Fruit fly (Drosophila melanogaster) whole organism, adult: Measurements from ENCODE around the gene CG14194.

Experiments
- CG11617 ChIP-seq: fragments of 200-800 bp; sonication (Bioruptor generic); optimal IDR thresholded peaks from 2 replicates; lab custom pipeline; 2017; ENCODE audit warnings: mild to moderate bottlenecking, missing biosample characterization, missing genetic modification reagents, missing genetic modification characterization
- CG12768 ChIP-seq: fragments of 200-800 bp; sonication (Bioruptor generic); optimal IDR thresholded peaks from 2 replicates; lab custom pipeline; 2017; ENCODE audit warnings: missing biosample characterization, missing genetic modification characterization, mild to moderate bottlenecking, moderate library complexity, missing genetic modification reagents
- CG14711 ChIP-seq: fragments of 200-800 bp; sonication (Bioruptor generic); optimal IDR thresholded peaks from 2 replicates; lab custom pipeline; 2018; ENCODE audit warnings: missing biosample characterization, mild to moderate bottlenecking, missing genetic modification characterization, moderate library complexity
- CG1620 ChIP-seq: fragments of 200-800 bp; sonication (Bioruptor generic); optimal IDR thresholded peaks from 2 replicates; lab custom pipeline; 2016; ENCODE audit warnings: missing biosample characterization, missing genetic modification characterization
- CG33017 ChIP-seq: fragments of 200-800 bp; sonication (Bioruptor generic); optimal IDR thresholded peaks from 2 replicates; lab custom pipeline; 2018; ENCODE audit warnings: missing biosample characterization, mild to moderate bottlenecking, missing genetic modification characterization, moderate library complexity
- CG5204 ChIP-seq: fragments of 200-800 bp; sonication (Bioruptor generic); optimal IDR thresholded peaks from 2 replicates; lab custom pipeline; 2016; ENCODE audit warnings: missing biosample characterization, missing genetic modification characterization
- CG7045 ChIP-seq: fragments of 200-800 bp; sonication (Bioruptor generic); optimal IDR thresholded peaks from 2 replicates; lab custom pipeline; 2017; ENCODE audit warnings: missing biosample characterization, mild to moderate bottlenecking, missing genetic modification characterization
- CG7101 ChIP-seq: fragments of 200-800 bp; sonication (Bioruptor generic); optimal IDR thresholded peaks from 2 replicates; lab custom pipeline; 2018; ENCODE audit warnings: missing biosample characterization, mild to moderate bottlenecking, missing genetic modification characterization, moderate library complexity
- Clk ChIP-seq: fragments of 200-800 bp; sonication (Bioruptor generic); optimal IDR thresholded peaks from 2 replicates; lab custom pipeline; 2017; ENCODE audit warnings: missing biosample characterization, missing genetic modification characterization
- Crg-1 ChIP-seq: fragments of 200-800 bp; sonication (Bioruptor generic); optimal IDR thresholded peaks from 2 replicates; lab custom pipeline; 2016; ENCODE audit warnings: missing biosample characterization, missing genetic modification characterization
- Hr96 ChIP-seq: fragments of 200-800 bp; sonication (Bioruptor generic); optimal IDR thresholded peaks from 2 replicates; lab custom pipeline; 2016; ENCODE audit warnings: missing biosample characterization, missing genetic modification characterization
- Mnt ChIP-seq: fragments of 200-800 bp; sonication (Bioruptor generic); optimal IDR thresholded peaks from 2 replicates; lab custom pipeline; 2016; ENCODE audit warnings: missing biosample characterization, mild to moderate bottlenecking, missing genetic modification characterization
- bab1 ChIP-seq: fragments of 200-800 bp; sonication (Bioruptor generic); optimal IDR thresholded peaks from 3 replicates; lab custom pipeline; 2019; ENCODE audit warnings: missing biosample characterization, mild to moderate bottlenecking, missing genetic modification characterization, moderate library complexity
- cic ChIP-seq: fragments of 200-800 bp; sonication (Bioruptor generic); optimal IDR thresholded peaks from 2 replicates; lab custom pipeline; 2017; ENCODE audit warnings: missing biosample characterization, mild to moderate bottlenecking, missing genetic modification characterization, moderate library complexity
- cnc ChIP-seq, 2 experiments: fragments of >200 bp; optimal IDR thresholded peaks; 2 replicates each; lab custom pipeline; 2017
- kay ChIP-seq: fragments of 200-800 bp; sonication (Bioruptor generic); peaks from one replicate; lab custom pipeline; 2016; ENCODE audit warnings: missing biosample characterization, missing genetic modification characterization, borderline replicate concordance
- ovo ChIP-seq: fragments of 200-800 bp; sonication (Bioruptor generic); optimal IDR thresholded peaks from 2 replicates; lab custom pipeline; 2016; ENCODE audit warnings: missing biosample characterization, missing genetic modification characterization
- pad ChIP-seq: fragments of 200-800 bp; sonication (Bioruptor generic); optimal IDR thresholded peaks from 3 replicates; lab custom pipeline; 2017; ENCODE audit warnings: missing biosample characterization, missing genetic modification characterization, mild to moderate bottlenecking, moderate library complexity, missing genetic modification reagents
- tj ChIP-seq: fragments of 200-800 bp; sonication (Bioruptor generic); optimal IDR thresholded peaks from 3 replicates; lab custom pipeline; 2017; ENCODE audit warnings: missing biosample characterization, mild to moderate bottlenecking, missing genetic modification characterization, moderate library complexity
- toe ChIP-seq: fragments of 200-800 bp; sonication (Bioruptor generic); optimal IDR thresholded peaks from 2 replicates; lab custom pipeline; 2016; ENCODE audit warnings: missing biosample characterization, missing genetic modification characterization

The CG14194 gene

DNA sequence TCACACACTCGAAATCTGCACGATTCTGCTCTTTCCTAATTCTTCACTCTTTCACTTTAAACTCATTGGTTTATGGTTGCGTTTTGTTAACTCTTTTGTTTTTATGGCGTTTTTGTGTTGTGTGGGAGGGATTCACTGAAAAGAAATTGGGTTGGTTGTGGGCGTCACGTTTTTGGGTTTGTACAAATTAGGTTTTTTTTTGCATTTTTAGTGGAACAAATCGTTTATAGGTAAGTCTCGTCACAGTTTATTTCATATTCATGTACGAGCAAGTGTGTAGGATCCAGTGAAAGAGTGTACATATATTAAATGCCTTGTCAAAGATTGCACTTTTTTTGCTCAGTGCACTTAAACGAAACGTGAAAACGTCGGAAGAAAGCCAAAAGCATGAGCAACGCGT is 28.6 kb upstream of the CG14194 start:
- TF ChIP-seq toe (GFP tag; lab: Kevin White, UChicago) (no peak), CG1620 (GFP tag; lab: Kevin White, UChicago) (no peak), CG33017 (no peak), kay (GFP tag; lab: Kevin White, UChicago) (no peak), cnc (optimal IDR thresholded peaks at IDR 0.05; lab: Kevin White, UChicago) (no peak), CG7101 (tag; lab: Kevin White, UChicago) (no peak), cic (GFP tag; lab: Kevin White, UChicago) (no peak)

DNA sequence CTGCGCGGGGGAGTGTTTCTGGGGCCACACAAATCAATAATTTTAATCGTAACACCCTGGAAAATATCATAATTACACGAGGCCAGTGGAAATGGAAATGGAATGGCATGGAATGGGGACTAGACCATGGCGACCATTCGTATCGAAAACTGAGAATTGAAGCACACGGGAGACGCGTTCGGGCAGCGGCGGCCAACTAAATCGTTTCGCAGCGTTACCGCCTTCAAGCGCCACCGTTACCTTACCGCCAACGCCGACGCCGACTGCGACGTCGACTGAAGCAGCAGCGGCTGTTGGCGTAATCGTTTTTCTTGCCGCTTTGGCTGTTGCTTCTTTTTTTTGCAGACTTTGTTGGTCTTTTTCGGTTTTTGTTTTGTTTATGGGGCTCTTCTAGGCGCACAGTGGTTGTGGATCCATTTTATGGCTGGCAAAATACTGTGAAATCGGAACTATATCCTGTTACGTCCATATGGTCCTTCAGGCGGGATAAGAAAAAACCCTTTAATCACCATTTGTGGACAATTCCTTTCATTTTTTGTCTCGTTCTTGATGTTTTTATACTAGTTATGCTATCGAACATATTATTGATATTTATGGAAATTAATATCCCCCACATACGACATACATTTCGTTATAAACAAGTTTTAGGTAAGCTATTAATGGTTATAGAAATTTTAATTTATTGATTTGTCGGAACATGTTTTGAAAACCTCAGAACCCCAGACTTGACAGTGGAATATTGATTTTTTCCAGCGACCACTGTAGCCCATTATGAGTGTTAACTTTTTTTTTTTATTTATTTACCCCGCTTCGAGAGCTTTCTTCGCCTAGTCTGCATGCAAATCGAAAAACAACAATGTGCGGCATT is 28.0 kb upstream of the CG14194 start:
- TF ChIP-seq CG7045 (GFP tag; lab: Kevin White, UChicago) = no peak
- peak; percentile 53 for TF ChIP-seq tj (GFP tag; lab: Kevin White, UChicago)
- no peak for TF ChIP-seq Crg-1 (GFP tag; lab: Kevin White, UChicago)
- TF ChIP-seq cnc (optimal IDR thresholded peaks at IDR 0.05; lab: Kevin White, UChicago) = no peak
- TF ChIP-seq Hr96 (GFP tag; lab: Kevin White, UChicago) = no peak
- TF ChIP-seq ovo = peak; percentile 20
- peak; percentile 3 for TF ChIP-seq Mnt (GFP tag; lab: Kevin White, UChicago)
- no peak for TF ChIP-seq CG12768 (GFP tag; lab: Kevin White, UChicago)
- TF ChIP-seq pad (GFP tag; lab: Kevin White, UChicago) = no peak
- no peak for TF ChIP-seq CG14711 (tag; lab: Kevin White, UChicago)

DNA sequence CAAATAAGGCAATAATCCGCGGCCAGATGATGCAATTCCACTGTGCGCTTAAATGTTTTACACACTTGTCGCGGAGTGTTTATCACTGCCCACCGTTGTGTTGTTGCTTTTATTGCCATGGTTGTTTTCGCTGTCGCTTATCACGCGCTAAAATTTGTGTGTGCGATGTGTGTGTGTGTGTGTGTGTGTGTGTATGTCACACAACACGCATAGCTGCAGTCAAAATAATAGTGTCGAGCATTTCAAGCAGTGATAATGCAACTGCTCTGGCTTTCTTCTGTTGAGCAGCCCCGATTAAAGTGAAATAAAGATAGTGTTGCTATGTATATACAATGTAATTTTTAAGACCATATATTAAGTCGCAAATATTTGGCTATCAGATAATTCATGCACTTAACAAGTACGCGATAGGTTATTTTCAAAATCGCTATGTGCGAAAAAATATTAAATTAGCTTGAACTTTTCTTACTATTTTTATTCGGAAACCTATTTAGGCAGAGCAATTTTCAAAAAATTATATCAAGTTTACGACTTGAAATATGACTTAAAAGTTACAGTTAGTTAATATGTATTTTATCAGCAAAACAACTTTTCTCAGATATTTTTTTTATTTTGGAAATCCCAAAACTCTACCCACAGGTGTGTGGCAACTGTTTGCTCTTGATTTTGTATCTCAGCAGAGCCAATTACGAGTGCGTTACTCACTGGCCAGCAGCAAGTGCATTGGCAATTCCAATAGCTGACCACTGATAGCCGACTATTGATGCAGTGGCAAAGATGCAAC is 27.0 kb upstream of the CG14194 start:
- TF ChIP-seq Hr96 (GFP tag; lab: Kevin White, UChicago) (peak; percentile 25), CG7101 (tag; lab: Kevin White, UChicago) (peak; percentile 41), pad (GFP tag; lab: Kevin White, UChicago) (peak; percentile 20), kay (GFP tag; lab: Kevin White, UChicago) (peak; percentile 85), CG7045 (GFP tag; lab: Kevin White, UChicago) (peak; percentile 11), Mnt (GFP tag; lab: Kevin White, UChicago) (no peak), CG14711 (tag; lab: Kevin White, UChicago) (peak; percentile 18), bab1 (peak; percentile 28), CG1620 (GFP tag; lab: Kevin White, UChicago) (no peak), CG5204 (GFP tag; lab: Kevin White, UChicago) (peak; percentile 50), CG11617 (peak; percentile 6), tj (GFP tag; lab: Kevin White, UChicago) (no peak)

DNA sequence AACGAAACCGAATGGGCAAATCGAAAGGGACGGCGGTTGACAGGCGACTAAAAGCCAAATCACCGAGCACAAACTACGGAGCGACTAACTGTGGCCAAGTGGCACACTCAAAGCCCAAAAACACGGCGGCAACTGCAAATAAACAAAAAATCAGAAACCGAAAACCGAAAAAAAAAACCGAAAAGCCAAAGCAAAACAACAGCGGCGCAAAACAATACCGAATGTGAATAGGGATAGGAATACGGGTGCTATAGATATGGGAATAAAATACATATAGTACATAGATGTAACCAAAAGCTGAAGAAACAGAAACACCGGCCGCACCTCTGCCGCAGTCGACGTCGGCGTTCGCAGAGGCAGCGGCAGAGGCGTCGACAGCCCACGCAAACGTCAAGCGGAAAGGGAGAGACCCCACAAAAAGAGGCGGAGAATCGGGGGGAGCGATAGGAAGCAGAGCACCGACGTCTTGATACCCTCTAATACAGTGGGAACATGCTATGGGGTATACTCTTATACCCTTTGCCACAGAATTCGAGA is 26.3 kb upstream of the CG14194 start, which contains the start of gene RhoGAP18B:
Gene RhoGAP18B (minus strand): TSS at position 51 of the 537 bp plus-strand sequence.
- no peak for TF ChIP-seq CG11617
- TF ChIP-seq pad (GFP tag; lab: Kevin White, UChicago) = no peak
- no peak for TF ChIP-seq kay (GFP tag; lab: Kevin White, UChicago)
- TF ChIP-seq CG14711 (tag; lab: Kevin White, UChicago) = no peak
- TF ChIP-seq tj (GFP tag; lab: Kevin White, UChicago) = no peak
- TF ChIP-seq cnc (optimal IDR thresholded peaks at IDR 0.05; lab: Kevin White, UChicago) = no peak
- TF ChIP-seq Clk = no peak
- TF ChIP-seq CG7045 (GFP tag; lab: Kevin White, UChicago) = no peak
- TF ChIP-seq CG7101 (tag; lab: Kevin White, UChicago) = no peak
- TF ChIP-seq ovo = no peak
- TF ChIP-seq CG33017 = no peak

DNA sequence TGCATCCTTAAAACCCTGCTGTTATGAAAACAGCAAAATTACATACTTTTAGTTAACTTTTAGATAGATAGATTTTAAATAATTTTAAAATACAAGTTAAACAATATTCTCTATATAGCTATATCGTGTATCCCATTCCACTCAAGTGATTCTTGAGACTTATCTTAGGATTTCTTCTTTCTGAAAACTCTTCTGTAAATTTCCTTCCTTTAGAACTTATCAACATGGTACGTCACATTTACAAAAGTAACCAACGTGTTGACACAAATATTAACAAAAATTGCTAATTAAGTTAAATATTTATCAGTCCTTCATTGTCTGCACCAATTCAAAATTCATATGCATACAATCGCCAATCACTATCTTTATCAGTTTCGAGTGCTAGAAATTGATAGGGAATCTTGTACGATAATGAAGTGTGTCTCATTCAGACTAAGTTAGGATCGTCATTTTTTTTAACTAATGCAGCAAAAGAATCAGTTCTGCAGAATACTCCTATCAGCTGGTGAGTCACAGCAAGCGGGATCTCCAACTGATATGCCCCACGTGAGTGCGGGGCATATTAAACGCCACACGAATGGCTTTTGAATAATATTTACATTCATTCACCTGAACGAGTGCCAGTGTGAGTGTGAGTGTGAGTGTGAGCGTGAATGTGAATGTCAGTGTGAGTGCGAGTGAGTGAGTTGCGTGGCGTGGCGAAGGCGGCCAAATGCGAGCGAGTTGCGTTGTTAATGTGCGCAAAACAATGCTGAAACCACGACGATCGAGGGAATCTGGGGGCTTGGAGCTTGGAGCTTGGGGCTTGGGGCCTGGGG is 25.6 kb upstream of the CG14194 start:
- no peak for TF ChIP-seq pad (GFP tag; lab: Kevin White, UChicago)
- TF ChIP-seq cnc (optimal IDR thresholded peaks at IDR 0.05; lab: Kevin White, UChicago) = no peak
- no peak for TF ChIP-seq bab1
- TF ChIP-seq CG33017 = no peak
- peak; percentile 83 for TF ChIP-seq cic (GFP tag; lab: Kevin White, UChicago)
- no peak for TF ChIP-seq CG7101 (tag; lab: Kevin White, UChicago)
- TF ChIP-seq Crg-1 (GFP tag; lab: Kevin White, UChicago) = no peak
- TF ChIP-seq Mnt (GFP tag; lab: Kevin White, UChicago) = peak; percentile 73
- TF ChIP-seq tj (GFP tag; lab: Kevin White, UChicago) = peak; percentile 1
- no peak for TF ChIP-seq Hr96 (GFP tag; lab: Kevin White, UChicago)
- TF ChIP-seq kay (GFP tag; lab: Kevin White, UChicago) = peak; percentile 91
- no peak for TF ChIP-seq CG1620 (GFP tag; lab: Kevin White, UChicago)
- no peak for TF ChIP-seq CG14711 (tag; lab: Kevin White, UChicago)
- TF ChIP-seq toe (GFP tag; lab: Kevin White, UChicago) = no peak
- no peak for TF ChIP-seq Clk
- TF ChIP-seq ovo = no peak
- no peak for TF ChIP-seq CG7045 (GFP tag; lab: Kevin White, UChicago)
- TF ChIP-seq CG5204 (GFP tag; lab: Kevin White, UChicago) = no peak
- TF ChIP-seq CG11617 = no peak
